Worm (Caenorhabditis elegans): ENCODE data around the gene K10H10.12.

K10H10.12 gene

DNA sequence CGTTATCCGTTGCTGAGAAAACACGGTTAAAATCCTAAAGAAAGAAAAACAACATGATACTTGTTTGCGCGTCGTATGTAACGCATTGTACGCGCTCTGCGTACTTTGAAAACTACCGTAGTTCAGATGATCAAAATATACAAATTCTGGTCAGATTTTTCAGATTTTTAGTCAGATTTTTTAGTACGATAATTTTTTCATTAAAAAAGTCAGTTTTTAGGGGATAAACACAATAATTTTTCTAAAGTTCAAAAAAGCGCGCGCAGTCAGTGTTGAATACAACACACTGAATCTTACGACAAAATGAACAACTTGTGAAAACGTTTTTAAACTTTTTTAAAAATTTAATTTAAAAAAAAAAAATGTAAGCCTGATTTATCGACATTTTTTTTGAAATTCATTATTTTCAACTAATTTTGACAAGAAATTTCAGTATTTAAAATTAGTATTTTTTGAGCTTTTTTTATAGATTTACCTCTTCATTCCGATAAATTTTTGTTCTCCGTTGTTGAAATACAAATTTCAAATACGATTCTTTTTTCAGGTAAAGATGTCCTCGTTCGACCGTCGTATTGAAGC is 17.6 kb upstream of the K10H10.12 start, which contains the start of gene pot-2:
Gene pot-2, plus strand, starts transcription at position 529 of the 579 bp plus-strand sequence.
- TF ChIP-seq alr-1 (tag; optimal IDR thresholded peaks at IDR 0.05; ENCODE audit: borderline replicate concordance) (no peak), unc-30 (tag; optimal IDR thresholded peaks at IDR 0.05) (no peak), snu-23 (GFP tag; optimal IDR thresholded peaks at IDR 0.05) (no peak), grh-1 (GFP tag; IDR thresholded peaks at IDR 0.05) (no peak), nhr-76 (tag; optimal IDR thresholded peaks at IDR 0.05) (no peak), tbx-2 (tag; optimal IDR thresholded peaks at IDR 0.05) (no peak), aha-1 (tag; optimal IDR thresholded peaks at IDR 0.05) (no peak), ztf-4 (tag; optimal IDR thresholded peaks at IDR 0.05) (no peak), pqm-1 (tag; optimal IDR thresholded peaks at IDR 0.05) (no peak), hlh-4 (tag; optimal IDR thresholded peaks at IDR 0.05) (no peak), egl-27 (tag; optimal IDR thresholded peaks at IDR 0.05) (no peak), unc-98 (GFP tag; IDR thresholded peaks at IDR 0.05) (no peak), fos-1 (tag; optimal IDR thresholded peaks at IDR 0.05) (no peak), elt-2 (tag; optimal IDR thresholded peaks at IDR 0.05) (no peak), ceh-8 (GFP tag; optimal IDR thresholded peaks at IDR 0.05) (no peak), ama-1 (optimal IDR thresholded peaks at IDR 0.05) (no peak), hpl-2 (GFP tag; optimal IDR thresholded peaks at IDR 0.05) (no peak), dsc-1 (tag; optimal IDR thresholded peaks at IDR 0.05) (no peak), lin-39 (tag; optimal IDR thresholded peaks at IDR 0.05) (no peak)

DNA sequence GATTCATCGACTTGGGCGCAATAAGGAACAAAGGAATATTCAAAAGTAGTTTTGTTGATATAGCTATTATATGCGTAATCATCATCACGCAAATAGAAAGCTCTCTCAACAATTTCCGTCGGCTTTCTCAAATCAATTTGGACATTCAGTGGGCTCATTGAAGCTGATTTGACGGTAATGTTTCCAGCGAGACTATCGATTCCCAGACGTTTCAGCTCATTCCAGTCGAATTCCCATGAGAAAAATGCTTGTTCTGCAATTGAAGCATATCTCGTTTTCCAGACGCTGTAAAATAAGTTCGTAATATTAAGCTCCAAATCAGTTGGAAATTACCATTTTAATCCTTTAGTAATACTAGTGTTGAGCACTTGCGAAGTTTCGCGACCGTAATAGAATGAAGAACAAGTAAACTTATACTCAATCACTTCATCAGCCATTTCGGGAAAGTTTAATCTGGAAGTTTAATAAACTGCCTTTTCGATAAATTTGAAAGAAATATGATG is 17.0 kb upstream of the K10H10.12 start, which contains the start of gene btb-20:
Gene btb-20, minus strand, starts transcription at position 453 of the 503 bp plus-strand sequence.
- TF ChIP-seq unc-86 (tag; optimal IDR thresholded peaks at IDR 0.05) (no peak), egl-13 (tag; optimal IDR thresholded peaks at IDR 0.05) (no peak), nhr-20 (tag; optimal IDR thresholded peaks at IDR 0.05) (no peak), ztf-11 (tag; optimal IDR thresholded peaks at IDR 0.05) (no peak), mdl-1 (tag; optimal IDR thresholded peaks at IDR 0.05) (no peak), isw-1 (GFP tag; IDR thresholded peaks at IDR 0.05) (no peak), mab-9 (GFP tag; IDR thresholded peaks at IDR 0.05) (no peak), nhr-12 (tag; optimal IDR thresholded peaks at IDR 0.05) (no peak), aly-2 (tag; optimal IDR thresholded peaks at IDR 0.05) (no peak), ceh-63 (GFP tag; optimal IDR thresholded peaks at IDR 0.05) (no peak), hpl-2 (GFP tag; optimal IDR thresholded peaks at IDR 0.05) (no peak), sptf-1 (tag; optimal IDR thresholded peaks at IDR 0.05) (no peak), zip-4 (GFP tag; optimal IDR thresholded peaks at IDR 0.05) (no peak)

DNA sequence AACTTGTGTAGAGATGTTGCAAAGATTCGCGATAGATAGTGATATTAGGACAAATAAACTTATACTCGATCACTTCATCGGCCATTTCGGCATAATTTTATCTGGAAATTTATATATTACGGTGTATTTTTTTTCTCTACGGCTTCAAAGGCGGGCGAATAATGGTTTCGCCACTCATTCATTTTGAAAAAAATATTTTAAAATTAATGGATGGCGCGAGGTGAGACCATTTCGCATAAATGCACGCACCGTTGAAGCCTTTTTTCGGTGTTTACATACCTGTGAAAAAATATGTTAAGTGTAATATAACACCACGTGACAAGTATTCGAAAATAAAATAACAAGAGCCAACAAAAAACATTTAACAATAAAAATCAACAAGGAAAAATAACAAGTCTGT is 15.9 kb upstream of the K10H10.12 start, which contains the start of gene btb-19:
Gene btb-19, minus strand, starts transcription at position 101 of the 400 bp plus-strand sequence.
- TF ChIP-seq egl-13 (tag; optimal IDR thresholded peaks at IDR 0.05), result no peak
- TF ChIP-seq lin-39 (tag; optimal IDR thresholded peaks at IDR 0.05), result no peak
- TF ChIP-seq egl-27 (tag; optimal IDR thresholded peaks at IDR 0.05), result no peak
- TF ChIP-seq lsy-2 (tag; optimal IDR thresholded peaks at IDR 0.05), result no peak

DNA sequence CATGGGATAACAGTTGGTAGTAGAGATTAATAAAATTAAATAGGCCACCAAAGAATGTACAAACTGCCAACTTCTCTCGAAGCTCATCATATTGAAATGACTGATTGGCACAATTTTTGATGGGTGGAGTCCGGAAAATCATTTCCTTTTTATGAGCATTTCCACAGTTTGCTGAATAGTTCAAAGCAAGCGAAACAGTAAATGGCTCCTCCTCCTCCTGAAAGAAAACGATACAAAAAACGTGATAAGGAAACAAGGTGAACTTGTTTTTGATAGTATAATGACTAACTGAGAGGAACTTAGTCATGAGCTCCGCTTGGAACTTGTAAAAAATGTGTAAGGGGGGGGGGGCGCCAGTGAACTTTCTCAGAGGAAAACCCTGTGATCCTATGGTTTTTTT is 8.9 kb upstream of the K10H10.12 start, which contains the start of gene K10H10.9:
Gene K10H10.9, minus strand, starts transcription at position 101 of the 400 bp plus-strand sequence.
- TF ChIP-seq pag-3 (tag; optimal IDR thresholded peaks at IDR 0.05; ENCODE audit: borderline replicate concordance, insufficient read depth) (no peak), nhr-19 (GFP tag; conservative IDR thresholded peaks at IDR 0.05) (no peak), aha-1 (tag; optimal IDR thresholded peaks at IDR 0.05) (no peak), tbx-2 (tag; optimal IDR thresholded peaks at IDR 0.05) (no peak), C34B4.2 (tag; optimal IDR thresholded peaks at IDR 0.05) (no peak), mep-1 (tag; optimal IDR thresholded peaks at IDR 0.05) (no peak), vab-15 (tag; optimal IDR thresholded peaks at IDR 0.05) (no peak), C16A3.4 (tag; optimal IDR thresholded peaks at IDR 0.05) (no peak), mab-9 (GFP tag; IDR thresholded peaks at IDR 0.05) (no peak), grh-1 (GFP tag; IDR thresholded peaks at IDR 0.05) (no peak), hlh-17 (GFP tag; optimal IDR thresholded peaks at IDR 0.05; ENCODE audit: borderline replicate concordance) (no peak), fos-1 (tag; optimal IDR thresholded peaks at IDR 0.05) (no peak), lin-39 (tag; optimal IDR thresholded peaks at IDR 0.05) (no peak)
